Worm (Caenorhabditis elegans) whole organism, L4/young adult: Measurements from ENCODE around the gene taf-3.

ENCODE experiments used
- W03F9.2 ChIP-seq: fragments of 150-350 bp; optimal IDR thresholded peaks from 2 replicates; lab custom pipeline; 2014; ENCODE audit warnings: missing biosample characterization, missing genetic modification characterization
- dao-5 ChIP-seq: sonication (generic microtip); optimal IDR thresholded peaks from 2 replicates; lab custom pipeline; 2016; ENCODE audit warnings: missing genotype, missing genetic modification characterization, moderate library complexity, missing compliant biosample characterization
- him-1 ChIP-seq: sonication (generic microtip); optimal IDR thresholded peaks from 2 replicates; lab custom pipeline; 2016; ENCODE audit warnings: missing genotype, missing genetic modification reagents, missing genetic modification characterization, missing compliant biosample characterization

DNA sequence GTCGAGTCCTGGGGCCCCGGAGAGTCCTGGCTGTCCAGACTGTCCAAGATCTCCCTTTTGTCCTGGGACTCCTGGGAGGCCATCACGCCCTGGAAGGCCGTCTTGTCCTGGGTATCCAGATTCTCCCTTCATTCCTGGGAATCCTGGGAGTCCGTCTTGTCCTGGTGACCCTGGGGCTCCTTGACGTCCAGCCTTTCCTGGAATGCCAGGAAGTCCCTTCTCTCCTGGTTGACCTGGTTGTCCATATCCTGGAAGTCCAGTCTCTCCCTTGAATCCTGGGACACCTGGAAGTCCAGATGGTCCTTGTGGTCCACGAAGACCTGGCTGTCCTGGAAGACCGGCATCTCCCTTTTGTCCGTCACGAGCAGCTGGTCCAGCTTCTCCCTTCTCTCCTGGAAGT is 50.8 kb downstream of the taf-3 start:
- TF ChIP-seq W03F9.2 (tag; lab: Kevin White, UChicago) (no peak), him-1 (tag; lab: Kevin White, UChicago) (no peak), dao-5 (tag; lab: Kevin White, UChicago) (no peak)
